Fruit fly (Drosophila melanogaster) S2 (cell line): Measurements from ENCODE around the gene CG5793.

ENCODE experiments used
- CG8478 ChIP-seq: fragments of >200 bp; optimal IDR thresholded peaks from 2 replicates; lab custom pipeline; 2018
- CTCF ChIP-seq, 2 experiments: fragments of >200 bp; optimal IDR thresholded peaks; 2 replicates each; lab custom pipeline; 2018

DNA sequence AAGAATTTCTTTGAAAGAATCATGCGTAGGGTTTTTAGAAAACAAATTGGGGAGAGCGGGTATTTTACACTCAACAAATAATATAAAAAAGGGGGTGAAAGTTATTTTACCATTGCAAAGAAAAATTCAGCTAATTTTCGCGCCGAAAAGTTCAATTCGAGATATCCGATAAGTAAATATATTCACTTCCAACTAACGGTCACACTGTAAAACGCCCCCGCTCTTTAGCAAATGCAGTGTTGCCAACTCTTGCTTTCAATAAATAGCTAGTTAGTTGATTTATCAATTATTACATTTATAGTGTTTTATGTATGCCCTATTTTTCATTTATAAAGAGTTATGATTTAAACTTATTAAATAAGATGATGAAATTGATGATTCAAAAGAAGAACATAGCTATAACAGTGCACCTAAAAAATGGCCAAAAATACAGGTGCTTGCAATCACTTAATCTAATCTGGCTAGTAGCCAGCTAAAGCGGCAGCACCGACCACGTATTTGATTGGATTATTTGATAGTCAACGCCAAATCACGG lies 10.9 kb downstream of the CG5793 start, which contains the start of gene meigo:
- TF ChIP-seq CTCF (optimal IDR thresholded peaks at IDR 0.05; lab: Kevin White, UChicago): no peak
- TF ChIP-seq CG8478: no peak
